Worm (Caenorhabditis elegans) whole organism, midembryonic: Measurements from ENCODE around the gene B0303.16.

ENCODE experiments used
- T22C8.4 ChIP-seq: fragments of 200-800 bp; sonication (Bioruptor generic); IDR thresholded peaks from 2 replicates; pipeline ENCODE4 v1.3.6; 2022; ENCODE audit warnings: missing genetic modification characterization, missing compliant biosample characterization
- cog-1 ChIP-seq: sonication (generic microtip); optimal IDR thresholded peaks from 2 replicates; lab custom pipeline; 2016; ENCODE audit warnings: missing genetic modification characterization, missing compliant biosample characterization
- ztf-23 ChIP-seq: fragments of 200-800 bp; sonication (Bioruptor generic); IDR thresholded peaks from 2 replicates; pipeline ENCODE4 v1.3.6; 2022; ENCODE audit warnings: missing genetic modification reagents, missing genetic modification characterization, missing compliant biosample characterization

- no peak for TF ChIP-seq ztf-23
- no peak for TF ChIP-seq T22C8.4 (GFP tag; lab: Robert Waterston, UW)
- TF ChIP-seq cog-1 (tag; lab: Kevin White, UChicago), result no peak
These were observed 41.7 kb upstream of the B0303.16 start for ce11 chrIII:8663143-8663542.
